Fruit fly (Drosophila melanogaster): Measurements from ENCODE around the gene CG11151.

Gene CG11151

DNA sequence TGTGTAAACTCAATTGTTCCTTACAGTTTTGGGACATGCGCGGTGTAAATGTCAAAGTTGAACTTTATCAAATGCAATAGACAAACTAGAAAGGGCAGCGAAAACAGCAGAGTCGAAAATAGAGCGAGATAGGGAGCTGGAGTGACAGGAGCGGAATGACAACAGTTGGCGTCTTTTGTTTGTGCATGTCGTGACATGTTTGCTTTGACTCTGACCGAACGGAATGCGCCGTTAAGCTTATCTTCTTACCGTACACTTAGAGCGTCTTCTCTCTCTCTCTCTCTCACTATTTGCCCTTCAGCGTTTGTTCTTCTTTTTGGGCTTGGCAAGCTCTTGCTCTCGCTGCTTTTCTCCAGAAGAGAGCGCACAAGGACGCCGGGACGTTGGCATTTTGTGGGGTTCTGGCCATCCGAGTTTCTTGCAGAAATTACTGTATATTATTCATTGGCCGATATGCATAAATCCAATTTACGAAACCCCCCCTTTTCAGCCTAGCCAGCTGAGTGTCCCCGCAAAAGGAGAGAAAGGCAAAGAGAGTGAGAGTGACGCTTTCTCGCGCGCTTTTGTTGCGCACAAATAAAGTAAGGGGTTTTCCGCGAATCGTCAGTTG lies 22.3 kb downstream of the CG11151 start (continued):
- TF ChIP-seq CG13894 (tag; optimal IDR thresholded peaks at IDR 0.05) (peak; percentile 96), lola (GFP tag; optimal IDR thresholded peaks at IDR 0.05) (no peak), Poxn (GFP tag; IDR thresholded peaks at IDR 0.05) (no peak), ato (GFP tag; IDR thresholded peaks at IDR 0.05; ENCODE audit: partially characterized antibody) (no peak), CG13624 (GFP tag; optimal IDR thresholded peaks at IDR 0.05) (no peak), dmrt99B (tag; optimal IDR thresholded peaks at IDR 0.05) (no peak), Bteb2 (GFP tag; optimal IDR thresholded peaks at IDR 0.05) (no peak), CG1602 (GFP tag; optimal IDR thresholded peaks at IDR 0.05) (no peak), Usf (GFP tag; optimal IDR thresholded peaks at IDR 0.05) (no peak), HmgZ (tag; optimal IDR thresholded peaks at IDR 0.05) (no peak), ap (GFP tag; IDR thresholded peaks at IDR 0.05) (no peak), CG7556 (GFP tag; optimal IDR thresholded peaks at IDR 0.05) (no peak), knrl (GFP tag; IDR thresholded peaks at IDR 0.05; ENCODE audit: partially characterized antibody) (no peak), Mrtf (GFP tag; IDR thresholded peaks at IDR 0.05) (no peak), Sry-β (GFP tag; optimal IDR thresholded peaks at IDR 0.05) (no peak), dimm (GFP tag; IDR thresholded peaks at IDR 0.05) (no peak), mirr (GFP tag; optimal IDR thresholded peaks at IDR 0.05) (no peak), ems (GFP tag; optimal IDR thresholded peaks at IDR 0.05) (no peak), ro (GFP tag; IDR thresholded peaks at IDR 0.05) (no peak), dpn (GFP tag; optimal IDR thresholded peaks at IDR 0.05) (no peak), dmrt11E (tag; optimal IDR thresholded peaks at IDR 0.05) (no peak), H15 (GFP tag; IDR thresholded peaks at IDR 0.05) (no peak), p53 (GFP tag; optimal IDR thresholded peaks at IDR 0.05) (peak; percentile 100), E2f1 (GFP tag; IDR thresholded peaks at IDR 0.05) (no peak), ash1 (GFP tag; optimal IDR thresholded peaks at IDR 0.05) (no peak), gcm (GFP tag; optimal IDR thresholded peaks at IDR 0.05) (no peak), CG12236 (GFP tag; optimal IDR thresholded peaks at IDR 0.05) (no peak), Max (GFP tag; optimal IDR thresholded peaks at IDR 0.05) (no peak), grn (GFP tag; optimal IDR thresholded peaks at IDR 0.05) (no peak), ERR (GFP tag; optimal IDR thresholded peaks at IDR 0.05) (peak; percentile 24), sd (tag; optimal IDR thresholded peaks at IDR 0.05) (peak; percentile 51)

DNA sequence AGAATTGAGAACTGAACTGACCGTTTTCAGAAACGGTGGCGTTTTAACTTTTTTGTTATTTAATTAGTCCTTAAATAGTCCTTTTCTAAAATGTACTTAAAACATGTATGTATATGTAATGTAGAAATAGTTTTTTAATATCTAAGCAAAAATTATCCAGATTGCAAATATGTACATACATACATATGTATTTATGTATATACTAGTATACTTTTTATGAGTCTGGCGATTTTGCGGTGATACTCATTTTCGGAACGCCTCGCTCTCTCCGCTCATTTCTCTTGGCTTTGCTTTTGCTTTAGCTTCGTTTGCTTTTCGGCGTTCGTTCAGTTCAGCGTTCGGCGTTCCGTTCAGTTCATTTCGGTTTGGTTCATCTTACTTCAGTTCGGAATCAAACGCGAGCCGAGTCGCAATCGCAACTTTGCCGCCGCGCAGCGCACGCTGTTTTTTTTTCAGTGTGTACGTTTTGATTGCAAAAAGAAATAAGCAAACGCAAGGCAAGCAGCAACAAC lies 22.9 kb downstream of the CG11151 start, which contains the start of gene rdgB:
Gene rdgB, plus strand, starts transcription at position 381 of the 512 bp plus-strand sequence.
- TF ChIP-seq CG1603 (tag; optimal IDR thresholded peaks at IDR 0.05) (peak; percentile 31), Neu2 (GFP tag; optimal IDR thresholded peaks at IDR 0.05; ENCODE audit: borderline replicate concordance) (no peak), klu (GFP tag; IDR thresholded peaks at IDR 0.05) (peak; percentile 62; the same call in 1 of the 2 replicates), CG6689 (GFP tag; IDR thresholded peaks at IDR 0.05) (peak; percentile 80), CG1792 (GFP tag; optimal IDR thresholded peaks at IDR 0.05) (no peak), dimm (GFP tag; IDR thresholded peaks at IDR 0.05) (no peak), vfl (GFP tag; optimal IDR thresholded peaks at IDR 0.05) (peak; percentile 32), pfk (GFP tag; optimal IDR thresholded peaks at IDR 0.05) (peak; percentile 77), pros (GFP tag; optimal IDR thresholded peaks at IDR 0.05) (no peak), Hand (GFP tag; optimal IDR thresholded peaks at IDR 0.05) (peak; percentile 25), CG32767 (GFP tag; IDR thresholded peaks at IDR 0.05) (0 out of 2 replicates have a peak, but pooled peaks have one; percentile 60), CG10979 (tag; optimal IDR thresholded peaks at IDR 0.05) (peak; percentile 81), Vsx1 (GFP tag; optimal IDR thresholded peaks at IDR 0.05) (peak; percentile 40), pan (optimal IDR thresholded peaks at IDR 0.05) (no peak), pan (GFP tag; optimal IDR thresholded peaks at IDR 0.05 in 1 of 2, IDR thresholded peaks at IDR 0.05 in 1 of 2) (peak in 1 of 2 experiments; percentile 66), Sry-β (GFP tag; optimal IDR thresholded peaks at IDR 0.05) (no peak), CG7556 (GFP tag; optimal IDR thresholded peaks at IDR 0.05) (peak; percentile 84), CG33213 (GFP tag; optimal IDR thresholded peaks at IDR 0.05) (no peak), CG18262 (tag; optimal IDR thresholded peaks at IDR 0.05) (peak; percentile 83), Fer3 (tag; optimal IDR thresholded peaks at IDR 0.05) (peak; percentile 72), Sox102F (GFP tag; optimal IDR thresholded peaks at IDR 0.05) (peak; percentile 84), chif (GFP tag; optimal IDR thresholded peaks at IDR 0.05) (peak in 1 of 2 experiments; percentile 33)
